Fruit fly (Drosophila melanogaster) whole organism, embryonic: ENCODE results near the gene Sirup.

Experiments used
- BEAF-32 ChIP-seq: fragments of 200-800 bp; sonication (Bioruptor generic); optimal IDR thresholded peaks from 3 replicates; lab custom pipeline; 2017; ENCODE audit warnings: missing biosample characterization, missing genetic modification characterization, mild to moderate bottlenecking, moderate library complexity, missing genetic modification reagents
- CG10543 ChIP-seq: fragments of 200-800 bp; sonication (Bioruptor generic); optimal IDR thresholded peaks from 3 replicates; lab custom pipeline; 2017; ENCODE audit warnings: missing biosample characterization, mild to moderate bottlenecking, missing genetic modification characterization, moderate library complexity
- CG11093 ChIP-seq: fragments of 200-800 bp; sonication (Bioruptor generic); IDR thresholded peaks from 3 replicates; pipeline ENCODE4 v1.3.6; 2022; ENCODE audit warnings: missing biosample characterization, missing genetic modification characterization
- CG14710 ChIP-seq: fragments of 200-800 bp; sonication (Bioruptor generic); optimal IDR thresholded peaks from 3 replicates; lab custom pipeline; 2019; ENCODE audit warnings: missing biosample characterization, mild to moderate bottlenecking, missing genetic modification characterization, moderate library complexity
- CG18764 ChIP-seq: fragments of 200-800 bp; sonication (Bioruptor generic); optimal IDR thresholded peaks from 3 replicates; lab custom pipeline; 2016; ENCODE audit warnings: missing biosample characterization, missing genetic modification characterization
- CG42726 ChIP-seq: fragments of 200-800 bp; sonication (Bioruptor generic); IDR thresholded peaks from 2 replicates; pipeline ENCODE4 v1.3.6; 2022; ENCODE audit warnings: missing biosample characterization, missing genetic modification characterization; ENCODE audit not compliant: partially characterized antibody
- CG4360 ChIP-seq: fragments of 200-800 bp; sonication (Bioruptor generic); IDR thresholded peaks from 2 replicates; pipeline ENCODE4 v1.3.6; 2022; ENCODE audit warnings: missing biosample characterization, missing genetic modification characterization
- CG4617 ChIP-seq: fragments of 200-800 bp; sonication (Bioruptor generic); optimal IDR thresholded peaks from 3 replicates; lab custom pipeline; 2016; ENCODE audit warnings: missing biosample characterization, missing genetic modification characterization, borderline replicate concordance
- CG5180 ChIP-seq: fragments of 200-800 bp; sonication (Bioruptor generic); optimal IDR thresholded peaks from 3 replicates; lab custom pipeline; 2017; ENCODE audit warnings: missing biosample characterization, missing genetic modification characterization, mild to moderate bottlenecking, moderate library complexity, missing genetic modification reagents
- CG6813 ChIP-seq: fragments of 200-800 bp; sonication (Bioruptor generic); optimal IDR thresholded peaks from 2 replicates; lab custom pipeline; 2017; ENCODE audit warnings: missing biosample characterization, missing genetic modification characterization, mild to moderate bottlenecking, moderate library complexity, missing genetic modification reagents
- CG6854 ChIP-seq: fragments of 200-800 bp; sonication (Bioruptor generic); optimal IDR thresholded peaks from 3 replicates; lab custom pipeline; 2017; ENCODE audit warnings: missing biosample characterization, mild to moderate bottlenecking, missing genetic modification characterization
- Chrac-16 ChIP-seq: fragments of 200-800 bp; sonication (Bioruptor generic); optimal IDR thresholded peaks from 3 replicates; lab custom pipeline; 2016; ENCODE audit warnings: missing biosample characterization, missing genetic modification characterization
- ERR ChIP-seq: fragments of 200-800 bp; sonication (Bioruptor generic); optimal IDR thresholded peaks from 2 replicates; lab custom pipeline; 2016; ENCODE audit warnings: missing biosample characterization, missing genetic modification characterization
- Ets97D ChIP-seq: fragments of 200-800 bp; sonication (Bioruptor generic); optimal IDR thresholded peaks from 3 replicates; lab custom pipeline; 2016; ENCODE audit warnings: missing biosample characterization, missing genetic modification characterization
- H15 ChIP-seq: fragments of 200-800 bp; sonication (Bioruptor generic); IDR thresholded peaks from 3 replicates; pipeline ENCODE4 v1.3.6; 2022; ENCODE audit warnings: missing biosample characterization, missing genetic modification characterization
- Jarid2 ChIP-seq: fragments of 200-800 bp; sonication (Bioruptor generic); optimal IDR thresholded peaks from 3 replicates; lab custom pipeline; 2017; ENCODE audit warnings: mild to moderate bottlenecking, missing biosample characterization, missing genetic modification reagents, missing genetic modification characterization
- Lhr ChIP-seq: fragments of 200-800 bp; sonication (Bioruptor generic); optimal IDR thresholded peaks from 3 replicates; lab custom pipeline; 2017; ENCODE audit warnings: mild to moderate bottlenecking, missing biosample characterization, missing genetic modification reagents, missing genetic modification characterization
- MESR4 ChIP-seq: fragments of 200-800 bp; sonication (Bioruptor generic); optimal IDR thresholded peaks from 2 replicates; lab custom pipeline; 2018; ENCODE audit warnings: missing biosample characterization, mild to moderate bottlenecking, missing genetic modification characterization, moderate library complexity
- Med ChIP-seq: fragments of 200-800 bp; sonication (Bioruptor generic); peaks from one replicate; lab custom pipeline; 2016; ENCODE audit warnings: missing biosample characterization, missing genetic modification characterization, mild to moderate bottlenecking, inconsistent platforms, moderate library complexity
- Pdp1 ChIP-seq, 2 experiments: fragments of 200-800 bp; sonication (Bioruptor generic); optimal IDR thresholded peaks; 3 replicates each; lab custom pipeline; 2016; ENCODE audit warnings: missing biosample characterization in 2 of 2, missing genetic modification characterization in 2 of 2, mild to moderate bottlenecking in 1 of 2, moderate library complexity in 1 of 2
- Rfx ChIP-seq: fragments of 200-800 bp; sonication (Bioruptor generic); IDR thresholded peaks from 2 replicates; pipeline ENCODE4 v1.3.6; 2022; ENCODE audit warnings: missing biosample characterization, missing genetic modification characterization
- Scr ChIP-seq: fragments of 200-800 bp; sonication (Bioruptor generic); IDR thresholded peaks from 2 replicates; pipeline ENCODE4 v1.3.6; 2022; ENCODE audit warnings: missing biosample characterization, missing genetic modification characterization; ENCODE audit not compliant: partially characterized antibody
- Sry-δ ChIP-seq: fragments of 200-800 bp; sonication (Bioruptor generic); optimal IDR thresholded peaks from 2 replicates; lab custom pipeline; 2016; ENCODE audit warnings: missing biosample characterization, missing genetic modification characterization
- Usf ChIP-seq: fragments of 200-800 bp; sonication (Bioruptor generic); optimal IDR thresholded peaks from 2 replicates; lab custom pipeline; 2017; ENCODE audit warnings: missing genotype, missing biosample characterization, missing genetic modification characterization
- ac ChIP-seq: fragments of 200-800 bp; sonication (Bioruptor generic); optimal IDR thresholded peaks from 3 replicates; lab custom pipeline; 2017; ENCODE audit warnings: missing biosample characterization, mild to moderate bottlenecking, missing genetic modification characterization
- ato ChIP-seq: fragments of 200-800 bp; sonication (Bioruptor generic); IDR thresholded peaks from 2 replicates; pipeline ENCODE4 v1.3.6; 2022; ENCODE audit warnings: missing biosample characterization, missing genetic modification characterization; ENCODE audit not compliant: partially characterized antibody
- az2 ChIP-seq: fragments of 200-800 bp; sonication (Bioruptor generic); optimal IDR thresholded peaks from 3 replicates; lab custom pipeline; 2016; ENCODE audit warnings: missing biosample characterization, missing genetic modification characterization
- chinmo ChIP-seq: fragments of 200-800 bp; sonication (Bioruptor generic); IDR thresholded peaks from 4 replicates; pipeline ENCODE4 v1.3.6; 2022; ENCODE audit warnings: missing biosample characterization, missing genetic modification characterization; ENCODE audit not compliant: partially characterized antibody
- dimm ChIP-seq: fragments of 200-800 bp; sonication (Bioruptor generic); IDR thresholded peaks from 2 replicates; pipeline ENCODE4 v1.3.6; 2022; ENCODE audit warnings: missing biosample characterization, missing genetic modification characterization
- dmrt11E ChIP-seq: fragments of 200-800 bp; sonication (Bioruptor generic); optimal IDR thresholded peaks from 3 replicates; lab custom pipeline; 2018; ENCODE audit warnings: missing biosample characterization, mild to moderate bottlenecking, missing genetic modification characterization, moderate library complexity
- ems ChIP-seq: fragments of 200-800 bp; sonication (Bioruptor generic); optimal IDR thresholded peaks from 3 replicates; lab custom pipeline; 2016; ENCODE audit warnings: missing biosample characterization, missing genetic modification characterization
- esg ChIP-seq: fragments of 200-800 bp; sonication (Bioruptor generic); conservative IDR thresholded peaks from 2 replicates; pipeline ENCODE4 v1.3.6; 2022; ENCODE audit warnings: missing biosample characterization, missing genetic modification characterization
- ewg ChIP-seq: fragments of 200-800 bp; sonication (Bioruptor generic); optimal IDR thresholded peaks from 3 replicates; lab custom pipeline; 2017; ENCODE audit warnings: mild to moderate bottlenecking, missing biosample characterization, missing genetic modification reagents, missing genetic modification characterization
- exex ChIP-seq: fragments of 200-800 bp; sonication (Bioruptor generic); optimal IDR thresholded peaks from 4 replicates; lab custom pipeline; 2018; ENCODE audit warnings: missing biosample characterization, mild to moderate bottlenecking, missing genetic modification characterization, moderate library complexity
- fd102C ChIP-seq: fragments of 200-800 bp; sonication (Bioruptor generic); optimal IDR thresholded peaks from 2 replicates; lab custom pipeline; 2018; ENCODE audit warnings: missing biosample characterization, mild to moderate bottlenecking, missing genetic modification characterization, moderate library complexity
- grau ChIP-seq: fragments of 200-800 bp; optimal IDR thresholded peaks from 3 replicates; lab custom pipeline; 2019; ENCODE audit warnings: missing biosample characterization, mild to moderate bottlenecking, missing genetic modification characterization, moderate library complexity
- hb ChIP-seq: fragments of 200-800 bp; sonication (Bioruptor generic); IDR thresholded peaks from 3 replicates; pipeline ENCODE4 v1.3.6; 2022; ENCODE audit warnings: missing biosample characterization, missing genetic modification characterization; ENCODE audit not compliant: partially characterized antibody
- kah ChIP-seq: fragments of 200-800 bp; sonication (Bioruptor generic); optimal IDR thresholded peaks from 2 replicates; lab custom pipeline; 2018; ENCODE audit warnings: missing biosample characterization, mild to moderate bottlenecking, missing genetic modification characterization
- lbe ChIP-seq: fragments of 200-800 bp; sonication (Bioruptor generic); optimal IDR thresholded peaks from 2 replicates; lab custom pipeline; 2016; ENCODE audit warnings: missing biosample characterization, mild to moderate bottlenecking, missing genetic modification characterization
- nau ChIP-seq: fragments of 200-800 bp; sonication (Bioruptor generic); optimal IDR thresholded peaks from 3 replicates; lab custom pipeline; 2017; ENCODE audit warnings: missing biosample characterization, mild to moderate bottlenecking, missing genetic modification characterization, missing genetic modification reagents
- org-1 ChIP-seq: fragments of 200-800 bp; sonication (Bioruptor generic); optimal IDR thresholded peaks from 2 replicates; lab custom pipeline; 2017; ENCODE audit warnings: missing biosample characterization, missing genetic modification characterization
- pros ChIP-seq: fragments of 200-800 bp; sonication (Bioruptor generic); optimal IDR thresholded peaks from 3 replicates; lab custom pipeline; 2019; ENCODE audit warnings: missing biosample characterization, mild to moderate bottlenecking, missing genetic modification characterization, moderate library complexity
- rib ChIP-seq: fragments of 200-800 bp; sonication (Bioruptor generic); IDR thresholded peaks from 2 replicates; pipeline ENCODE4 v1.3.6; 2022; ENCODE audit warnings: missing biosample characterization, missing genetic modification characterization
- sim ChIP-seq: fragments of 200-800 bp; sonication (Bioruptor generic); IDR thresholded peaks from 2 replicates; pipeline ENCODE4 v1.3.6; 2022; ENCODE audit warnings: missing biosample characterization, missing genetic modification characterization
- so ChIP-seq: fragments of 200-800 bp; sonication (Bioruptor generic); IDR thresholded peaks from 3 replicates; pipeline ENCODE4 v1.3.6; 2022; ENCODE audit warnings: missing biosample characterization, missing genetic modification characterization
- tna ChIP-seq: fragments of 200-800 bp; sonication (Bioruptor generic); IDR thresholded peaks from 2 replicates; pipeline ENCODE4 v1.3.6; 2022; ENCODE audit warnings: missing biosample characterization, missing genetic modification characterization; ENCODE audit not compliant: partially characterized antibody
- zfh1 ChIP-seq: fragments of 200-800 bp; sonication (Bioruptor generic); IDR thresholded peaks from 3 replicates; pipeline ENCODE4 v1.3.6; 2022; ENCODE audit warnings: missing biosample characterization, missing genetic modification characterization

Gene Sirup

DNA sequence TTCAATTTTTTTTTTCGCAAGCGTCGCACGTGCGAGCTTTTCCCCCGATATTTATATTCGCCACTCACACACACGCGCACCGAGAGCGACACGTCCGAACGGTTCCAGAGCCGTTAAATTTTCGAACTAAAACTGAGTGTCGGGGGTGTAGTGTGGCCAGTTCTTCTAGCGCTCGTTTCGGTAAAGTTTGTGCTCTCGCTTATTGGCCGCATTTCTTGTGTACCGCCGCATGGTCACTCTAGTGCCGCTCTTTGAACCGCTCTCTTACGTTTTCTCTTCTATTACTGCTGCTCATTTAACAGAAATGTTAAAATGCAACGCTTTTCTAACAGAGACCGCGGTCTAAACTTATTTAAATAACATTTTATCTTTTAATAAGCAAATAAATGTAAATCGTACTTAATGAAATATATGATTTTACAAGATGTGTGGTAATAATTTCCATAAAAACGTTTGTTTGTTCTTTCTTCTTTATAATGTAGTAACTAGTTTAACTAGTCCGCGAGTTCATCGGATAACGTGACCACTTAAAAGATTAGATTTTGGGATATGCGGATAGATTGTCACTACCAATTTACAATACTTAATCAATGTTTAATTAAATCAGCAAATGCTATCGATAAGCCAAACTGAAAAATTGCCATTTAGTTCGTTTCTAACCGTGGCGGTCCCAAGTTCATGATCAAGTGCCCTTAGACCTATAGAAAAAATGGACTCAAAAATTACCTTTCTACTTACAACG, 14.4 kb upstream of the Sirup start, which contains the start of gene Snoo (continued):
- TF ChIP-seq ems (GFP tag; lab: Kevin White, UChicago) (no peak), dmrt11E (no peak), nau (GFP tag; lab: Kevin White, UChicago) (no peak), ewg (peak; percentile 46), org-1 (no peak), sim (GFP tag; lab: Robert Waterston, UW) (no peak), Chrac-16 (GFP tag; lab: Kevin White, UChicago) (no peak), exex (tag; lab: Kevin White, UChicago) (peak; percentile 87), Sry-δ (peak; percentile 0), Jarid2 (GFP tag; lab: Kevin White, UChicago) (peak; percentile 86), pros (GFP tag; lab: Kevin White, UChicago) (no peak), CG5180 (GFP tag; lab: Kevin White, UChicago) (peak; percentile 26), zfh1 (GFP tag; lab: Robert Waterston, UW) (0 out of 3 replicates have a peak, but pooled peaks have one; percentile 6), Ets97D (peak; percentile 10), CG4617 (no peak), tna (GFP tag; lab: Robert Waterston, UW) (peak; percentile 12; the same call in 1 of the 2 replicates), ERR (GFP tag; lab: Kevin White, UChicago) (peak; percentile 27), Med (GFP tag; lab: Kevin White, UChicago) (peak; percentile 85), grau (tag; lab: Kevin White, UChicago) (peak; percentile 18), Lhr (peak; percentile 57), CG6854 (GFP tag; lab: Kevin White, UChicago) (peak; percentile 18), Scr (GFP tag; lab: Robert Waterston, UW) (peak; percentile 16; the same call in 1 of the 2 replicates), kah (GFP tag; lab: Kevin White, UChicago) (peak; percentile 7), rib (peak; percentile 62; the same call in 1 of the 2 replicates), CG10543 (GFP tag; lab: Kevin White, UChicago) (peak; percentile 53), Pdp1 (GFP tag; optimal IDR thresholded peaks at IDR 0.05; lab: Kevin White, UChicago) (peak in 1 of 2 experiments; percentile 31), fd102C (GFP tag; lab: Kevin White, UChicago) (no peak), CG42726 (GFP tag; lab: Robert Waterston, UW) (peak; percentile 30; the same call in 1 of the 2 replicates), dimm (GFP tag; lab: Robert Waterston, UW) (no peak), lbe (GFP tag; lab: Kevin White, UChicago) (no peak), CG18764 (no peak), MESR4 (GFP tag; lab: Kevin White, UChicago) (peak; percentile 26), CG11093 (GFP tag; lab: Robert Waterston, UW) (no peak), Usf (GFP tag; lab: Kevin White, UChicago) (no peak), chinmo (GFP tag; lab: Robert Waterston, UW) (peak; percentile 87; the same call in 2 of the 4 replicates), esg (GFP tag; lab: Robert Waterston, UW) (no peak), CG4360 (peak; percentile 48), BEAF-32 (peak; percentile 24), ac (GFP tag; lab: Kevin White, UChicago) (no peak), H15 (GFP tag; lab: Robert Waterston, UW) (no peak), ato (peak; percentile 38; the same call in 1 of the 2 replicates), so (peak; percentile 52; the same call in 2 of the 3 replicates), CG6813 (GFP tag; lab: Kevin White, UChicago) (no peak), az2 (GFP tag; lab: Kevin White, UChicago) (no peak), CG14710 (tag; lab: Kevin White, UChicago) (no peak), hb (GFP tag; lab: Robert Waterston, UW) (no peak), Rfx (GFP tag; lab: Robert Waterston, UW) (peak; percentile 38; the same call in 1 of the 2 replicates)
